Fruit fly (Drosophila melanogaster) whole organism: Measurements from ENCODE around the gene CG14627.

Source experiments
- CG8478 ChIP-seq: fragments of >200 bp; optimal IDR thresholded peaks from 2 replicates; lab custom pipeline; 2018; ENCODE audit warnings: inconsistent platforms
- Dll ChIP-seq: fragments of >200 bp; optimal IDR thresholded peaks from 2 replicates; lab custom pipeline; 2017
- EcR ChIP-seq, 2 experiments: fragments of >200 bp; optimal IDR thresholded peaks; 2 replicates each; lab custom pipeline; 2017; ENCODE audit warnings: missing biosample characterization in 2 of 2, missing genetic modification characterization in 2 of 2, missing genetic modification reagents in 2 of 2
- pan ChIP-seq: fragments of >200 bp; optimal IDR thresholded peaks from 2 replicates; lab custom pipeline; 2017
- psq ChIP-seq: fragments of >200 bp; optimal IDR thresholded peaks from 2 replicates; lab custom pipeline; 2017
- usp ChIP-seq: fragments of >200 bp; optimal IDR thresholded peaks from 2 replicates; lab custom pipeline; 2017; ENCODE audit warnings: missing biosample characterization, missing genetic modification characterization, mixed read lengths

- TF ChIP-seq psq (lab: Kevin White, UChicago) (no peak), EcR (GFP tag; optimal IDR thresholded peaks at IDR 0.05; lab: Kevin White, UChicago) (no peak), pan (lab: Kevin White, UChicago) (no peak), CG8478 (lab: Kevin White, UChicago) (no peak), usp (GFP tag; lab: Kevin White, UChicago) (no peak), Dll (lab: Kevin White, UChicago) (no peak)
These were observed 22.1 kb downstream of the CG14627 start, which contains the start of gene CG11381 for dm6 chrX:1203477-1203876.
